Fruit fly (Drosophila melanogaster) whole organism, embryonic: ENCODE results near the gene Ufd4.

Source experiments
- ATbp ChIP-seq: fragments of 200-800 bp; sonication (Bioruptor generic); optimal IDR thresholded peaks from 2 replicates; lab custom pipeline; 2017; ENCODE audit warnings: missing biosample characterization, mild to moderate bottlenecking, missing genetic modification characterization, missing genetic modification reagents
- Aef1 ChIP-seq: fragments of 200-800 bp; sonication (Bioruptor generic); IDR thresholded peaks from 3 replicates; pipeline ENCODE4 v1.3.6; 2022; ENCODE audit warnings: missing biosample characterization, missing genetic modification characterization
- Atf6 ChIP-seq: fragments of 200-800 bp; sonication (Bioruptor generic); IDR thresholded peaks from 2 replicates; pipeline ENCODE4 v1.3.6; 2022; ENCODE audit warnings: missing biosample characterization, missing genetic modification characterization
- B-H2 ChIP-seq: fragments of 200-800 bp; sonication (Bioruptor generic); optimal IDR thresholded peaks from 2 replicates; lab custom pipeline; 2018; ENCODE audit warnings: missing biosample characterization, mild to moderate bottlenecking, missing genetic modification characterization
- CG12104 ChIP-seq: fragments of 200-800 bp; sonication (Bioruptor generic); optimal IDR thresholded peaks from 3 replicates; lab custom pipeline; 2016; ENCODE audit warnings: missing biosample characterization, missing genetic modification characterization
- CG14710 ChIP-seq: fragments of 200-800 bp; sonication (Bioruptor generic); optimal IDR thresholded peaks from 3 replicates; lab custom pipeline; 2019; ENCODE audit warnings: missing biosample characterization, mild to moderate bottlenecking, missing genetic modification characterization, moderate library complexity
- CG15696 ChIP-seq: fragments of 200-800 bp; sonication (Bioruptor generic); optimal IDR thresholded peaks from 2 replicates; lab custom pipeline; 2019; ENCODE audit warnings: missing biosample characterization, mild to moderate bottlenecking, missing genetic modification characterization, moderate library complexity
- CG17328 ChIP-seq: fragments of 200-800 bp; sonication (Bioruptor generic); IDR thresholded peaks from 2 replicates; pipeline ENCODE4 v1.3.6; 2022; ENCODE audit warnings: missing biosample characterization, missing genetic modification characterization
- CG18476 ChIP-seq: fragments of 200-800 bp; sonication (Bioruptor generic); optimal IDR thresholded peaks from 2 replicates; lab custom pipeline; 2016; ENCODE audit warnings: missing biosample characterization, mild to moderate bottlenecking, missing genetic modification characterization
- CG18619 ChIP-seq: fragments of 200-800 bp; sonication (Bioruptor generic); optimal IDR thresholded peaks from 3 replicates; lab custom pipeline; 2017; ENCODE audit warnings: missing biosample characterization, mild to moderate bottlenecking, missing genetic modification characterization
- CG2129 ChIP-seq: fragments of 200-800 bp; sonication (Bioruptor generic); IDR thresholded peaks from 2 replicates; pipeline ENCODE4 v1.3.6; 2022; ENCODE audit warnings: missing biosample characterization, missing genetic modification characterization; ENCODE audit not compliant: partially characterized antibody
- CG30403 ChIP-seq: fragments of 200-800 bp; sonication (Bioruptor generic); optimal IDR thresholded peaks from 3 replicates; lab custom pipeline; 2016; ENCODE audit warnings: missing biosample characterization, missing genetic modification characterization
- CG31365 ChIP-seq: fragments of 200-800 bp; sonication (Bioruptor generic); optimal IDR thresholded peaks from 2 replicates; lab custom pipeline; 2018; ENCODE audit warnings: missing biosample characterization, mild to moderate bottlenecking, missing genetic modification characterization
- CG31388 ChIP-seq: fragments of 200-800 bp; sonication (Bioruptor generic); optimal IDR thresholded peaks from 2 replicates; lab custom pipeline; 2016; ENCODE audit warnings: missing biosample characterization, missing genetic modification characterization
- CG3163 ChIP-seq: fragments of 200-800 bp; sonication (Bioruptor generic); optimal IDR thresholded peaks from 3 replicates; lab custom pipeline; 2016; ENCODE audit warnings: missing biosample characterization, missing genetic modification characterization
- CG34224 ChIP-seq: fragments of 200-800 bp; sonication (Bioruptor generic); IDR thresholded peaks from 3 replicates; pipeline ENCODE4 v1.3.6; 2022; ENCODE audit warnings: missing biosample characterization, missing genetic modification characterization; ENCODE audit not compliant: partially characterized antibody
- CG4360 ChIP-seq: fragments of 200-800 bp; sonication (Bioruptor generic); IDR thresholded peaks from 2 replicates; pipeline ENCODE4 v1.3.6; 2022; ENCODE audit warnings: missing biosample characterization, missing genetic modification characterization
- CG4854 ChIP-seq: fragments of 200-800 bp; sonication (Bioruptor generic); optimal IDR thresholded peaks from 2 replicates; lab custom pipeline; 2016; ENCODE audit warnings: missing biosample characterization, missing genetic modification characterization, inconsistent platforms
- CG6791 ChIP-seq: fragments of 200-800 bp; sonication (Bioruptor generic); IDR thresholded peaks from 3 replicates; pipeline ENCODE4 v1.3.6; 2022; ENCODE audit warnings: missing biosample characterization, missing genetic modification characterization; ENCODE audit not compliant: partially characterized antibody
- CG6854 ChIP-seq: fragments of 200-800 bp; sonication (Bioruptor generic); optimal IDR thresholded peaks from 3 replicates; lab custom pipeline; 2017; ENCODE audit warnings: missing biosample characterization, mild to moderate bottlenecking, missing genetic modification characterization
- CG8359 ChIP-seq: fragments of 200-800 bp; sonication (Bioruptor generic); optimal IDR thresholded peaks from 2 replicates; lab custom pipeline; 2017; ENCODE audit warnings: missing biosample characterization, mild to moderate bottlenecking, missing genetic modification characterization, borderline replicate concordance
- CG8924 ChIP-seq: fragments of 200-800 bp; optimal IDR thresholded peaks from 3 replicates; lab custom pipeline; 2019; ENCODE audit warnings: missing biosample characterization, mild to moderate bottlenecking, missing genetic modification characterization, moderate library complexity
- CG9817 ChIP-seq: fragments of 200-800 bp; sonication (Bioruptor generic); optimal IDR thresholded peaks from 2 replicates; lab custom pipeline; 2018; ENCODE audit warnings: missing biosample characterization, mild to moderate bottlenecking, missing genetic modification characterization, moderate library complexity
- Camta ChIP-seq: fragments of 200-800 bp; sonication (Bioruptor generic); optimal IDR thresholded peaks from 2 replicates; lab custom pipeline; 2016; ENCODE audit warnings: missing biosample characterization, missing genetic modification characterization
- D19B ChIP-seq: fragments of 200-800 bp; sonication (Bioruptor generic); optimal IDR thresholded peaks from 2 replicates; lab custom pipeline; 2017; ENCODE audit warnings: missing biosample characterization, mild to moderate bottlenecking, missing genetic modification characterization
- Eip74EF ChIP-seq, 2 experiments: fragments of 200-800 bp in 1 of 2; fragments of >200 bp in 1 of 2; sonication (Bioruptor generic) in 1 of 2; optimal IDR thresholded peaks; 2 replicates each; lab custom pipeline; 2017 to 2019; ENCODE audit warnings: missing biosample characterization in 2 of 2, missing genetic modification characterization in 2 of 2, mild to moderate bottlenecking in 1 of 2, moderate library complexity in 1 of 2
- Fer1 ChIP-seq: fragments of 200-800 bp; sonication (Bioruptor generic); optimal IDR thresholded peaks from 2 replicates; lab custom pipeline; 2017; ENCODE audit warnings: missing biosample characterization, mild to moderate bottlenecking, missing genetic modification characterization
- Fer3 ChIP-seq: fragments of 200-800 bp; sonication (Bioruptor generic); optimal IDR thresholded peaks from 2 replicates; lab custom pipeline; 2018; ENCODE audit warnings: missing biosample characterization, mild to moderate bottlenecking, missing genetic modification characterization, moderate library complexity
- Hmr ChIP-seq: fragments of 200-800 bp; sonication (Bioruptor generic); optimal IDR thresholded peaks from 3 replicates; lab custom pipeline; 2017; ENCODE audit warnings: mild to moderate bottlenecking, missing biosample characterization, missing genetic modification reagents, missing genetic modification characterization
- Hmx ChIP-seq: fragments of 200-800 bp; sonication (Bioruptor generic); optimal IDR thresholded peaks from 2 replicates; lab custom pipeline; 2016; ENCODE audit warnings: missing biosample characterization, missing genetic modification characterization
- Hr3 ChIP-seq: fragments of 200-800 bp; sonication (Bioruptor generic); optimal IDR thresholded peaks from 3 replicates; lab custom pipeline; 2016; ENCODE audit warnings: missing biosample characterization, missing genetic modification characterization
- MESR4 ChIP-seq: fragments of 200-800 bp; sonication (Bioruptor generic); optimal IDR thresholded peaks from 2 replicates; lab custom pipeline; 2018; ENCODE audit warnings: missing biosample characterization, mild to moderate bottlenecking, missing genetic modification characterization, moderate library complexity
- Meics ChIP-seq: fragments of 200-800 bp; sonication (Bioruptor generic); optimal IDR thresholded peaks from 2 replicates; lab custom pipeline; 2017; ENCODE audit warnings: missing biosample characterization, mild to moderate bottlenecking, missing genetic modification characterization
- Myb ChIP-seq: fragments of 200-800 bp; sonication (Bioruptor generic); optimal IDR thresholded peaks from 2 replicates; lab custom pipeline; 2016; ENCODE audit warnings: missing biosample characterization, missing genetic modification characterization
- Pdp1 ChIP-seq, 2 experiments: fragments of 200-800 bp; sonication (Bioruptor generic); optimal IDR thresholded peaks; 3 replicates each; lab custom pipeline; 2016; ENCODE audit warnings: missing biosample characterization in 2 of 2, missing genetic modification characterization in 2 of 2, mild to moderate bottlenecking in 1 of 2, moderate library complexity in 1 of 2
- Spps ChIP-seq: fragments of 200-800 bp; sonication (Bioruptor generic); optimal IDR thresholded peaks from 2 replicates; lab custom pipeline; 2018; ENCODE audit warnings: missing biosample characterization, mild to moderate bottlenecking, missing genetic modification characterization
- Stat92E ChIP-seq, 3 experiments: fragments of >200 bp in 2 of 3; fragments of 200-800 bp in 1 of 3; sonication (Bioruptor generic) in 1 of 3; optimal IDR thresholded peaks; 2 replicates each; lab custom pipeline; 2017 to 2019; ENCODE audit warnings: missing biosample characterization in 3 of 3, missing genetic modification characterization in 3 of 3, mild to moderate bottlenecking in 1 of 3, moderate library complexity in 1 of 3
- Xrp1 ChIP-seq: fragments of 200-800 bp; sonication (Bioruptor generic); IDR thresholded peaks from 2 replicates; pipeline ENCODE4 v1.3.6; 2022; ENCODE audit warnings: missing biosample characterization, missing genetic modification characterization
- da ChIP-seq: fragments of 200-800 bp; sonication (Bioruptor generic); optimal IDR thresholded peaks from 2 replicates; lab custom pipeline; 2016; ENCODE audit warnings: missing biosample characterization, missing genetic modification characterization
- dmrt11E ChIP-seq: fragments of 200-800 bp; sonication (Bioruptor generic); optimal IDR thresholded peaks from 3 replicates; lab custom pipeline; 2018; ENCODE audit warnings: missing biosample characterization, mild to moderate bottlenecking, missing genetic modification characterization, moderate library complexity
- lilli ChIP-seq: fragments of 200-800 bp; sonication (Bioruptor generic); optimal IDR thresholded peaks from 3 replicates; lab custom pipeline; 2016; ENCODE audit warnings: missing biosample characterization, missing genetic modification characterization
- nom ChIP-seq: fragments of 200-800 bp; sonication (Bioruptor generic); optimal IDR thresholded peaks from 2 replicates; lab custom pipeline; 2017; ENCODE audit warnings: missing biosample characterization, missing genetic modification characterization, mild to moderate bottlenecking, moderate library complexity, missing genetic modification reagents
- p53 ChIP-seq: fragments of 200-800 bp; sonication (Bioruptor generic); optimal IDR thresholded peaks from 2 replicates; lab custom pipeline; 2016; ENCODE audit warnings: missing biosample characterization, missing genetic modification characterization
- peb ChIP-seq: fragments of 200-800 bp; sonication (Bioruptor generic); IDR thresholded peaks from 2 replicates; pipeline ENCODE4 v1.3.6; 2022; ENCODE audit warnings: missing biosample characterization, missing genetic modification characterization
- pfk ChIP-seq: fragments of 200-800 bp; sonication (Bioruptor generic); optimal IDR thresholded peaks from 2 replicates; lab custom pipeline; 2018; ENCODE audit warnings: missing biosample characterization, mild to moderate bottlenecking, missing genetic modification characterization, moderate library complexity
- pzg ChIP-seq: fragments of 200-800 bp; sonication (Bioruptor generic); optimal IDR thresholded peaks from 3 replicates; lab custom pipeline; 2018; ENCODE audit warnings: missing biosample characterization, mild to moderate bottlenecking, missing genetic modification characterization, moderate library complexity
- repo ChIP-seq: fragments of 200-800 bp; sonication (Bioruptor generic); optimal IDR thresholded peaks from 2 replicates; lab custom pipeline; 2016; ENCODE audit warnings: missing biosample characterization, missing genetic modification characterization
- schlank ChIP-seq: fragments of 200-800 bp; sonication (Bioruptor generic); optimal IDR thresholded peaks from 2 replicates; lab custom pipeline; 2018; ENCODE audit warnings: missing biosample characterization, mild to moderate bottlenecking, missing genetic modification characterization
- tx ChIP-seq: fragments of 200-800 bp; sonication (Bioruptor generic); optimal IDR thresholded peaks from 2 replicates; lab custom pipeline; 2016; ENCODE audit warnings: missing biosample characterization, missing genetic modification characterization
- unpg ChIP-seq: fragments of 200-800 bp; sonication (Bioruptor generic); optimal IDR thresholded peaks from 3 replicates; lab custom pipeline; 2018; ENCODE audit warnings: missing biosample characterization, mild to moderate bottlenecking, missing genetic modification characterization, moderate library complexity

Gene Ufd4

dm6 chr2L:10299810-10300147 lies 7.6 kb upstream of the Ufd4 start, which contains the start of gene CYLD (continued):
- no peak for TF ChIP-seq p53 (GFP tag; lab: Kevin White, UChicago)
- TF ChIP-seq CG18476, result peak; percentile 32
- peak; percentile 7 for TF ChIP-seq ATbp
- TF ChIP-seq Fer3 (tag; lab: Kevin White, UChicago), result peak; percentile 75
- TF ChIP-seq Eip74EF (GFP tag; optimal IDR thresholded peaks at IDR 0.05; lab: Kevin White, UChicago), result peak in 1 of 2 experiments; percentile 64
- TF ChIP-seq Spps (tag; lab: Kevin White, UChicago), result peak; percentile 72
- TF ChIP-seq da (GFP tag; lab: Kevin White, UChicago), result no peak
- peak; percentile 25 for TF ChIP-seq tx (GFP tag; lab: Kevin White, UChicago)
- no peak for TF ChIP-seq CG8359 (GFP tag; lab: Kevin White, UChicago)
- TF ChIP-seq Camta (GFP tag; lab: Kevin White, UChicago), result peak; percentile 5
- TF ChIP-seq Myb (GFP tag; lab: Kevin White, UChicago), result no peak
- TF ChIP-seq Meics, result peak; percentile 76
- TF ChIP-seq CG9817 (tag; lab: Kevin White, UChicago), result no peak
- peak; percentile 26 for TF ChIP-seq MESR4
- TF ChIP-seq CG34224 (GFP tag; lab: Robert Waterston, UW), result peak; percentile 35; the same call in 1 of the 3 replicates
- peak; percentile 14 for TF ChIP-seq B-H2 (GFP tag; lab: Kevin White, UChicago)
- TF ChIP-seq nom (GFP tag; lab: Kevin White, UChicago), result peak; percentile 26
- no peak for TF ChIP-seq D19B
- TF ChIP-seq CG4360 (GFP tag; lab: Robert Waterston, UW), result no peak
- TF ChIP-seq Hmr (GFP tag; lab: Kevin White, UChicago), result no peak
- peak; percentile 76 for TF ChIP-seq dmrt11E
- peak; percentile 49 for TF ChIP-seq CG15696 (tag; lab: Kevin White, UChicago)
- TF ChIP-seq Aef1 (GFP tag; lab: Robert Waterston, UW), result no peak; the same call in 2 of the 3 replicates
- TF ChIP-seq pzg (GFP tag; lab: Kevin White, UChicago), result peak; percentile 32
- peak in 1 of 2 experiments; percentile 26 for TF ChIP-seq Pdp1 (GFP tag; optimal IDR thresholded peaks at IDR 0.05; lab: Kevin White, UChicago)
- peak; percentile 71 for TF ChIP-seq Hr3 (GFP tag; lab: Kevin White, UChicago)
- no peak for TF ChIP-seq peb (GFP tag; lab: Robert Waterston, UW)
- TF ChIP-seq CG4854, result no peak
- TF ChIP-seq schlank (tag; lab: Kevin White, UChicago), result no peak
- TF ChIP-seq lilli, result peak; percentile 53
- no peak for TF ChIP-seq CG6791 (GFP tag; lab: Robert Waterston, UW)
- TF ChIP-seq CG14710 (tag; lab: Kevin White, UChicago), result peak; percentile 75
- TF ChIP-seq unpg (GFP tag; lab: Kevin White, UChicago), result peak; percentile 83
- no peak for TF ChIP-seq repo (GFP tag; lab: Kevin White, UChicago)
- no peak for TF ChIP-seq CG2129
- TF ChIP-seq CG12104 (GFP tag; lab: Kevin White, UChicago), result peak; percentile 15
- TF ChIP-seq CG17328 (GFP tag; lab: Robert Waterston, UW), result peak; percentile 82
- no peak for TF ChIP-seq pfk (GFP tag; lab: Kevin White, UChicago)
- TF ChIP-seq CG6854 (GFP tag; lab: Kevin White, UChicago), result peak; percentile 27
- peak; percentile 76 for TF ChIP-seq Xrp1 (GFP tag; lab: Robert Waterston, UW)
- TF ChIP-seq CG8924, result peak; percentile 83
- no peak for TF ChIP-seq CG3163 (GFP tag; lab: Kevin White, UChicago)
- peak; percentile 32 for TF ChIP-seq Hmx (GFP tag; lab: Kevin White, UChicago)
- TF ChIP-seq Atf6, result peak; percentile 81
- peak; percentile 80 for TF ChIP-seq CG30403
- no peak for TF ChIP-seq Stat92E (GFP tag; optimal IDR thresholded peaks at IDR 0.05; lab: Kevin White, UChicago)
- TF ChIP-seq CG18619 (GFP tag; lab: Kevin White, UChicago), result peak; percentile 35
- TF ChIP-seq CG31388, result peak; percentile 19
- TF ChIP-seq Fer1, result peak; percentile 67
- TF ChIP-seq CG31365 (tag; lab: Kevin White, UChicago), result no peak
